Worm (Caenorhabditis elegans): ENCODE measurements around the gene sri-6.
A peak's percentile ranks its signal among the peaks of the same experiment; 100 is the strongest.

sri-6 gene

ce11 chrV:13162885-13163284 lies 22.6 kb upstream of the sri-6 start:
- TF ChIP-seq nhr-76 (tag; optimal IDR thresholded peaks at IDR 0.05) (no peak), bed-3 (GFP tag; optimal IDR thresholded peaks at IDR 0.05) (no peak), lin-13 (tag; optimal IDR thresholded peaks at IDR 0.05) (no peak), zip-8 (tag; optimal IDR thresholded peaks at IDR 0.05) (no peak), elt-3 (tag; optimal IDR thresholded peaks at IDR 0.05) (no peak), ceh-39 (tag; optimal IDR thresholded peaks at IDR 0.05) (no peak), drap-1 (GFP tag; optimal IDR thresholded peaks at IDR 0.05) (no peak), lsy-2 (tag; optimal IDR thresholded peaks at IDR 0.05) (no peak), mab-5 (tag; optimal IDR thresholded peaks at IDR 0.05) (no peak), snpc-4 (tag; optimal IDR thresholded peaks at IDR 0.05) (no peak), tbx-8 (GFP tag; optimal IDR thresholded peaks at IDR 0.05) (no peak), sptf-1 (tag; optimal IDR thresholded peaks at IDR 0.05) (no peak), ces-1 (GFP tag; optimal IDR thresholded peaks at IDR 0.05) (no peak), flh-1 (GFP tag; optimal IDR thresholded peaks at IDR 0.05) (no peak), hlh-1 (tag; optimal IDR thresholded peaks at IDR 0.05) (no peak), unc-120 (tag; optimal IDR thresholded peaks at IDR 0.05; ENCODE audit: poor library complexity, severe bottlenecking) (no peak)

ce11 chrV:13163841-13164240 lies 21.6 kb upstream of the sri-6 start:
- TF ChIP-seq mab-5 (tag; optimal IDR thresholded peaks at IDR 0.05): no peak
- TF ChIP-seq nhr-12 (tag; optimal IDR thresholded peaks at IDR 0.05): no peak
- no peak for TF ChIP-seq ceh-83 (GFP tag; optimal IDR thresholded peaks at IDR 0.05)
- no peak for TF ChIP-seq lin-32 (GFP tag; optimal IDR thresholded peaks at IDR 0.05)
- no peak for TF ChIP-seq ceh-43 (GFP tag; optimal IDR thresholded peaks at IDR 0.05)
- TF ChIP-seq nhr-28 (tag; optimal IDR thresholded peaks at IDR 0.05): no peak
- no peak for TF ChIP-seq ceh-39 (tag; optimal IDR thresholded peaks at IDR 0.05)
- TF ChIP-seq unc-120 (tag; optimal IDR thresholded peaks at IDR 0.05; ENCODE audit: poor library complexity, severe bottlenecking): no peak
- TF ChIP-seq unc-62 (GFP tag; optimal IDR thresholded peaks at IDR 0.05): no peak
- TF ChIP-seq unc-39 (tag; optimal IDR thresholded peaks at IDR 0.05): no peak
- TF ChIP-seq elt-1 (tag; optimal IDR thresholded peaks at IDR 0.05; ENCODE audit: borderline replicate concordance, insufficient read depth): no peak
- no peak for TF ChIP-seq bed-3 (GFP tag; optimal IDR thresholded peaks at IDR 0.05)
- no peak for TF ChIP-seq cnd-1 (tag; optimal IDR thresholded peaks at IDR 0.05)
- no peak for TF ChIP-seq sem-2 (GFP tag; optimal IDR thresholded peaks at IDR 0.05)
- no peak for TF ChIP-seq drap-1 (GFP tag; optimal IDR thresholded peaks at IDR 0.05)
- TF ChIP-seq mep-1 (tag; optimal IDR thresholded peaks at IDR 0.05): no peak

ce11 chrV:13165244-13165643 lies 20.2 kb upstream of the sri-6 start:
- TF ChIP-seq ces-1 (GFP tag; optimal IDR thresholded peaks at IDR 0.05) (peak; percentile 97), mls-2 (tag; optimal IDR thresholded peaks at IDR 0.05) (no peak)

ce11 chrV:13166582-13166981 lies 18.9 kb upstream of the sri-6 start:
- TF ChIP-seq pha-4 (tag; optimal IDR thresholded peaks at IDR 0.05) (no peak), unc-39 (tag; optimal IDR thresholded peaks at IDR 0.05) (no peak), M03D4.4 (tag; optimal IDR thresholded peaks at IDR 0.05) (no peak), drap-1 (GFP tag; optimal IDR thresholded peaks at IDR 0.05) (no peak), snpc-4 (tag; optimal IDR thresholded peaks at IDR 0.05) (no peak), nhr-2 (tag; optimal IDR thresholded peaks at IDR 0.05) (no peak), ham-2 (GFP tag; optimal IDR thresholded peaks at IDR 0.05) (no peak), nhr-28 (tag; optimal IDR thresholded peaks at IDR 0.05) (no peak), sptf-1 (tag; optimal IDR thresholded peaks at IDR 0.05) (no peak), unc-62 (GFP tag; optimal IDR thresholded peaks at IDR 0.05) (no peak), zip-8 (tag; optimal IDR thresholded peaks at IDR 0.05) (no peak), lin-32 (GFP tag; optimal IDR thresholded peaks at IDR 0.05) (no peak), ceh-39 (tag; optimal IDR thresholded peaks at IDR 0.05) (no peak)

- TF ChIP-seq elt-1 (tag; optimal IDR thresholded peaks at IDR 0.05; ENCODE audit: borderline replicate concordance, insufficient read depth): no peak
- peak; percentile 82 for TF ChIP-seq ces-1 (GFP tag; optimal IDR thresholded peaks at IDR 0.05)
Measured at ce11 chrV:13170497-13170896, 15.0 kb upstream of the sri-6 start.
